Worm (Caenorhabditis elegans) whole organism, midembryonic: ENCODE results near the gene ZC204.13.
"Not testable (repeated sequence)": the region's sequence is repeated elsewhere in the genome, so short reads cannot be mapped to it uniquely, and the experiment has no call there.

Experiments
- flt-1 ChIP-seq: fragments of 200-800 bp; sonication (Bioruptor generic); IDR thresholded peaks from 2 replicates; pipeline ENCODE4 v1.3.6; 2022; ENCODE audit warnings: missing genetic modification characterization, missing compliant biosample characterization
- klf-2 ChIP-seq: fragments of 200-800 bp; sonication (Bioruptor generic); conservative IDR thresholded peaks from 2 replicates; pipeline ENCODE4 v1.3.6; 2022; ENCODE audit warnings: missing genetic modification reagents, missing genetic modification characterization, missing compliant biosample characterization
- med-1 ChIP-seq: sonication (generic microtip); optimal IDR thresholded peaks from 2 replicates; lab custom pipeline; 2017; ENCODE audit warnings: missing genetic modification characterization, mild to moderate bottlenecking, missing compliant biosample characterization, antibody characterized with exemption, missing genetic modification reagents; ENCODE audit not compliant: insufficient read depth
- ref-1 ChIP-seq: fragments of 200-800 bp; sonication (Bioruptor generic); conservative IDR thresholded peaks from 2 replicates; pipeline ENCODE4 v1.3.6; 2022; ENCODE audit warnings: missing genetic modification reagents, missing genetic modification characterization, missing compliant biosample characterization
- ztf-23 ChIP-seq: fragments of 200-800 bp; sonication (Bioruptor generic); IDR thresholded peaks from 2 replicates; pipeline ENCODE4 v1.3.6; 2022; ENCODE audit warnings: missing genetic modification reagents, missing genetic modification characterization, missing compliant biosample characterization

DNA sequence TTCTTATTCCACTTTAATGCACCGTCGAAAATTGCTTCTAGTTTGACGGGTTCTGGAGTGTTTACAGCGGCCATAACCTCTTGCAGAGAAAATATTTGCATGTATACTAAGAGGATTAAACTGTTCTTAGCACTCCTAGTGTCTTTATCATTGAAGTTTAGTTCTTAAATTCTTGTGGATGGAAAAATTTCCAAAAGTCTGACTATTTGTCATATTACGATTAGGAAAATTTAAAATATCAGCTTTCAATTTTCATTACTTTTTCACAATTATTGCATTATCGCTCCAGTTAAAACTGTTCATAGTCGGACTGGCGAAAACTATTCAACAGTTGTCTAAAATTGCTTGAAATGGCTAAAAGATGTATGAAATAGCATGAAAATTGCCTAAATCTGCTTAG lies at the start of gene ZC204.13:
- not testable (repeated sequence) for TF ChIP-seq klf-2 (GFP tag; lab: Robert Waterston, UW); ref-1 (GFP tag; lab: Robert Waterston, UW); flt-1 (GFP tag; lab: Robert Waterston, UW); med-1 (GFP tag; lab: Kevin White, UChicago); ztf-23 (GFP tag; lab: Robert Waterston, UW)
